Worm (Caenorhabditis elegans): ENCODE results near the gene hacl-1.

Gene hacl-1

DNA sequence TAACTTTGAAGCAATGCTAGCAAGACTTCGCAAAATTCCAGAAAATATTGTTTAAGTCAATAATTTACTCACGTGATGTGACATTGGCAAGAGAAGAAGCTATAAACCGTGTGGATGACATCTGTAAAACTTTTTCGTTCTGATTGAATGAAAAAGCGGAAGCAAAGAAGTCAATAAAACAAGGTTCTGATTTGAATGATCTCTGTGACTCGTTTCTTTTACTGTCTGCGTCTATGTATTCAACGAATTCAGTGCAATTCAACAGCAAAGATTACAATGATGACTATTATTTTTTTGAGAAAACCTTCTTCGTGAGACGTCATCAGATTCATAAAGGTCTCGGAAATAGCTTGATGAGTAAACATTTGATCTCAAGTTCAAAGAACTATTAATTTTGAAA, at the start of gene hacl-1:
Gene hacl-1, minus strand, starts transcription at position 121 of the 400 bp plus-strand sequence.
- TF ChIP-seq hlh-26 (GFP tag; conservative IDR thresholded peaks at IDR 0.05) (no peak), ceh-91 (GFP tag; IDR thresholded peaks at IDR 0.05) (no peak), ceh-40 (GFP tag; IDR thresholded peaks at IDR 0.05) (no peak), mcd-1 (GFP tag; IDR thresholded peaks at IDR 0.05) (no peak), T26A5.8 (tag; optimal IDR thresholded peaks at IDR 0.05) (no peak), unc-130 (GFP tag; optimal IDR thresholded peaks at IDR 0.05) (no peak), pbrm-1 (GFP tag; IDR thresholded peaks at IDR 0.05) (no peak), lin-40 (tag; optimal IDR thresholded peaks at IDR 0.05) (peak; percentile 9), snpc-1.1 (tag; optimal IDR thresholded peaks at IDR 0.05; ENCODE audit: insufficient read depth) (no peak), atf-7 (tag; optimal IDR thresholded peaks at IDR 0.05) (no peak), snpc-4 (GFP tag; optimal IDR thresholded peaks at IDR 0.05) (no peak), snpc-4 (tag; optimal IDR thresholded peaks at IDR 0.05) (no peak), hsf-1 (GFP tag; IDR thresholded peaks at IDR 0.05) (no peak), Y53F4B.3 (GFP tag; IDR thresholded peaks at IDR 0.05) (no peak), ceh-100 (GFP tag; IDR thresholded peaks at IDR 0.05) (no peak), Y67H2A.10 (GFP tag; conservative IDR thresholded peaks at IDR 0.05) (no peak), mxl-1 (tag; optimal IDR thresholded peaks at IDR 0.05) (no peak), bed-1 (GFP tag; IDR thresholded peaks at IDR 0.05) (no peak), nfyb-1 (GFP tag; IDR thresholded peaks at IDR 0.05) (0 out of 2 replicates have a peak, but pooled peaks have one; percentile 15), chd-7 (tag; optimal IDR thresholded peaks at IDR 0.05) (no peak), rec-8 (tag; optimal IDR thresholded peaks at IDR 0.05) (no peak), dox-1 (GFP tag; IDR thresholded peaks at IDR 0.05) (no peak), aptf-2 (GFP tag; conservative IDR thresholded peaks at IDR 0.05) (no peak), die-1 (tag; optimal IDR thresholded peaks at IDR 0.05) (no peak), lir-1 (GFP tag; conservative IDR thresholded peaks at IDR 0.05) (no peak), fkh-3 (tag; optimal IDR thresholded peaks at IDR 0.05) (no peak), zim-3 (tag; optimal IDR thresholded peaks at IDR 0.05) (no peak), lin-54 (GFP tag; optimal IDR thresholded peaks at IDR 0.05) (peak; percentile 6), nhr-80 (tag; optimal IDR thresholded peaks at IDR 0.05) (peak; percentile 21), madf-8 (GFP tag; conservative IDR thresholded peaks at IDR 0.05) (no peak)

DNA sequence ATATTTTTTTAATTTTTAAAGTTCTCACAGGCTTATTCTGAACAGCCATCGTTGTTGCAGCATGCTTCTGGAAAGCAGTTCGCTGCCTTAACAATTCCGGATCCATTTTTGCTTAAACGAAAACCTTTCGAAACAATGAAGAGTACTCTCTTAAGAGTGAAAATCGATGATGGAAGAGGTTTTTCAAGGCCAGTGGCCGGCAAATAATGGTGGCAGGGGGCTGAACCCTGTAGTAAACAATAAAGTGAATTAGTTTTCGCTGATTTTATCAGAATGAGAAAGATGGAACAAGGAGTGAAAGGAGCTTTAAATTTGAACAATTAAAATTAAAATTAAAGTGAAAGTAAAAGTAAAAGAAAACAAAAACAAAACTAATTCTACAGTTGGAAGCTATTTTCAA, 49.6 kb upstream of the hacl-1 start, which contains the start of gene gtf-2E2:
Gene gtf-2E2, minus strand, starts transcription at position 111 of the 400 bp plus-strand sequence.
- TF ChIP-seq F52B5.7 (tag; optimal IDR thresholded peaks at IDR 0.05), result no peak
- TF ChIP-seq tbp1 (GFP tag; optimal IDR thresholded peaks at IDR 0.05), result peak; percentile 5
- no peak for TF ChIP-seq egl-18 (GFP tag; IDR thresholded peaks at IDR 0.05)
- TF ChIP-seq Y67H2A.10 (GFP tag; conservative IDR thresholded peaks at IDR 0.05), result no peak
- TF ChIP-seq Y79H2A.3 (GFP tag; conservative IDR thresholded peaks at IDR 0.05), result no peak
- no peak for TF ChIP-seq lir-1 (GFP tag; conservative IDR thresholded peaks at IDR 0.05)
- TF ChIP-seq chd-7 (tag; optimal IDR thresholded peaks at IDR 0.05), result no peak
- TF ChIP-seq F39B2.1 (GFP tag; IDR thresholded peaks at IDR 0.05), result no peak
- TF ChIP-seq snpc-1.3 (tag; optimal IDR thresholded peaks at IDR 0.05; ENCODE audit: insufficient read depth), result no peak
- no peak for TF ChIP-seq F23B12.7 (tag; optimal IDR thresholded peaks at IDR 0.05; ENCODE audit: insufficient read depth)
- no peak for TF ChIP-seq B0261.1 (tag; optimal IDR thresholded peaks at IDR 0.05)
- TF ChIP-seq ceh-40 (GFP tag; IDR thresholded peaks at IDR 0.05), result no peak
- no peak for TF ChIP-seq mxl-1 (tag; optimal IDR thresholded peaks at IDR 0.05)
- TF ChIP-seq Y53G8AR.9 (GFP tag; conservative IDR thresholded peaks at IDR 0.05), result 0 out of 2 replicates have a peak, but pooled peaks have one; percentile 43
- TF ChIP-seq cebp-1 (GFP tag; IDR thresholded peaks at IDR 0.05), result no peak
- TF ChIP-seq cebp-1 (tag; optimal IDR thresholded peaks at IDR 0.05), result peak; percentile 18
- no peak for TF ChIP-seq somi-1 (GFP tag; optimal IDR thresholded peaks at IDR 0.05)
- TF ChIP-seq pbrm-1 (GFP tag; IDR thresholded peaks at IDR 0.05), result no peak
- TF ChIP-seq hlh-12 (tag; optimal IDR thresholded peaks at IDR 0.05), result no peak
- TF ChIP-seq madf-3 (GFP tag; IDR thresholded peaks at IDR 0.05), result no peak
- no peak for TF ChIP-seq rec-8 (tag; optimal IDR thresholded peaks at IDR 0.05)
- TF ChIP-seq F49E8.2 (tag; optimal IDR thresholded peaks at IDR 0.05; ENCODE audit: insufficient read depth), result no peak
- no peak for TF ChIP-seq ccch-3 (GFP tag; optimal IDR thresholded peaks at IDR 0.05)
- TF ChIP-seq snpc-3.4 (tag; optimal IDR thresholded peaks at IDR 0.05), result peak; percentile 14
- TF ChIP-seq dpl-1 (GFP tag; optimal IDR thresholded peaks at IDR 0.05), result no peak
- TF ChIP-seq hsf-1 (GFP tag; IDR thresholded peaks at IDR 0.05), result 0 out of 2 replicates have a peak, but pooled peaks have one; percentile 5

Measured in whole organism, young adult.